Fruit fly (Drosophila melanogaster): Measurements from ENCODE around the gene SdhBL.

SdhBL gene

DNA sequence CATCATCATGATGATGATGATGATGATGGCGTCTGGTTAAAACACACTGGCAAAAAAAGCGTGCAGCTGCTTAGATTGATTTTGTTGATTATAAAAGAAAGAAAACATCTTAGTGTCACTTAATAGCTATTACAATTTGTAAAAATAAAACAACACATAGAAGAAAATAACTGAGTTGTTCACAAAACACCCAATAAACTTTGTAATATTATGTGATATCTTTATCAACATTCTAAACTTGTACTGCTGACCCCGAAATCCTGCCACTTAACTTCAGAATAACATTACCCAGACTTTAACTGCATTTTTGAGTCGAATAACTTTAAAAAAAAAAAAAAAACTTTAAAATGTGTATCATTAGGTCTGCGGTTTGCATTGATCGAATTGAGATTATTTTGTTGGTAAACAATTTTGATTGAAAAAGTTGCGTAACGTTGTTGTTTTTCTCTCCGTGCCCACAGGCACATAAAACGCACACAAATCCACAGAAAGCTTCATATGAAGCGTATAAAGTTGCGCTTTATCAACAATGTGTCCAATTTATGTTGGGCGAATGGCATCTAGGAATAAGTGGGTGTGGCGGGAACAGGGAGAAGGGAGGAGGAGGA, 25.3 kb downstream of the SdhBL start (continued):
- TF ChIP-seq CG15011 (GFP tag; optimal IDR thresholded peaks at IDR 0.05) (no peak), H15 (GFP tag; IDR thresholded peaks at IDR 0.05) (no peak), CG6791 (GFP tag; IDR thresholded peaks at IDR 0.05; ENCODE audit: partially characterized antibody) (no peak), CG17612 (GFP tag; IDR thresholded peaks at IDR 0.05) (no peak), CG42726 (GFP tag; IDR thresholded peaks at IDR 0.05; ENCODE audit: partially characterized antibody) (no peak), Xrp1 (GFP tag; IDR thresholded peaks at IDR 0.05) (0 out of 2 replicates have a peak, but pooled peaks have one; percentile 11), chinmo (GFP tag; IDR thresholded peaks at IDR 0.05; ENCODE audit: partially characterized antibody) (no peak), CG3847 (GFP tag; IDR thresholded peaks at IDR 0.05) (no peak), bsh (GFP tag; optimal IDR thresholded peaks at IDR 0.05) (peak in 1 of 2 experiments; percentile 23), Taf1 (GFP tag; IDR thresholded peaks at IDR 0.05) (no peak), gsb (GFP tag; IDR thresholded peaks at IDR 0.05) (no peak), CG10979 (tag; optimal IDR thresholded peaks at IDR 0.05) (peak; percentile 4), luna (GFP tag; optimal IDR thresholded peaks at IDR 0.05) (no peak), nmo (GFP tag; optimal IDR thresholded peaks at IDR 0.05) (peak; percentile 18), CG10543 (GFP tag; optimal IDR thresholded peaks at IDR 0.05) (no peak), da (GFP tag; optimal IDR thresholded peaks at IDR 0.05) (no peak), salm (tag; optimal IDR thresholded peaks at IDR 0.05) (no peak), maf-S (GFP tag; optimal IDR thresholded peaks at IDR 0.05) (no peak), CG11456 (GFP tag; IDR thresholded peaks at IDR 0.05) (no peak), ken (GFP tag; IDR thresholded peaks at IDR 0.05) (no peak), CG17912 (GFP tag; optimal IDR thresholded peaks at IDR 0.05) (no peak), phol (tag; optimal IDR thresholded peaks at IDR 0.05) (peak; percentile 24), CG3726 (GFP tag; IDR thresholded peaks at IDR 0.05) (no peak), dmrt99B (tag; optimal IDR thresholded peaks at IDR 0.05) (peak; percentile 12), CG17802 (tag; optimal IDR thresholded peaks at IDR 0.05) (no peak), gt (GFP tag; IDR thresholded peaks at IDR 0.05) (no peak), CG15514 (GFP tag; optimal IDR thresholded peaks at IDR 0.05) (no peak), eve (GFP tag; optimal IDR thresholded peaks at IDR 0.05) (peak in 1 of 2 experiments; percentile 70), tio (GFP tag; optimal IDR thresholded peaks at IDR 0.05) (peak; percentile 23), Blimp-1 (GFP tag; optimal IDR thresholded peaks at IDR 0.05) (peak; percentile 24), Abd-B (GFP tag; optimal IDR thresholded peaks at IDR 0.05) (no peak), CG14710 (tag; optimal IDR thresholded peaks at IDR 0.05) (peak; percentile 2), CG9727 (GFP tag; optimal IDR thresholded peaks at IDR 0.05) (no peak), CG6813 (GFP tag; optimal IDR thresholded peaks at IDR 0.05) (no peak), Sox100B (GFP tag; optimal IDR thresholded peaks at IDR 0.05) (peak; percentile 25), wek (GFP tag; optimal IDR thresholded peaks at IDR 0.05) (no peak), Hr51 (GFP tag; optimal IDR thresholded peaks at IDR 0.05) (peak in 1 of 2 experiments; percentile 3), CG2712 (tag; optimal IDR thresholded peaks at IDR 0.05) (peak; percentile 28)

DNA sequence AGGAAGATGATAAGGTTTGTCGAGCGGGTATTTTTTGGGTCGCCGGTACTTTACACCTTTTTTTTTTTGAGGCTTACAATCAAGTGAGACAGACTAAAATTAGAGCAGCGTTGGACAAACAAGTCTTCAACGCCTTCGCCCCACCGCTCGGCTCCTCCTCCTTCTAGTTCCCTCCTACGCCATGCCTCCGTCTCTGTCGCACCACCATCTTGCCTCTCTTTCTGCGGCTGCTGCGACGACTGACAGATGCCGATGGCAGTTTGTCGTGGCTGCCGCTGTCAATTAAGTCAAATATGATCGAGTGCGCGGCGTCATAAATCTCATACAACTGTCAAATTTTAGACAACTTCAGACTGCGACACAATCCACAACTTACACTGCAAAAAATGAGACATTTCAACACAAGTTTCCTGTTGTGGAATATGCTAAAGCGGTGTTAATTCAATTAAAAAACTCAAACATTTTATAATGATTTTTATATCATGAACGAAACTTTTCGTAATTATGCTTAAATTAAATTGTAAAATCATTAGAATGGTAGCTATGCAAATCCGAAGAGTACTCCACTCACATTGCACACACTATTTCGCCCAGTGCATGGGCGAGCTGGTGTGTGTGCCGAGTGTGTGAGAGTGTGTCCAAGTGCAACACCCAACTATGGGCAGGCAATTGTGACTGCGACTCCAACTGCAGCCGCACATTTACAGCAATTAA, 26.6 kb downstream of the SdhBL start:
- TF ChIP-seq Dfd (GFP tag; optimal IDR thresholded peaks at IDR 0.05) (no peak), sim (GFP tag; IDR thresholded peaks at IDR 0.05) (0 out of 2 replicates have a peak, but pooled peaks have one; percentile 35), Hmx (GFP tag; optimal IDR thresholded peaks at IDR 0.05) (no peak), Doc2 (GFP tag; IDR thresholded peaks at IDR 0.05) (no peak), run (tag; optimal IDR thresholded peaks at IDR 0.05) (no peak), Atf3 (GFP tag; optimal IDR thresholded peaks at IDR 0.05) (peak; percentile 6), CG6854 (GFP tag; optimal IDR thresholded peaks at IDR 0.05) (no peak), Bdp1 (GFP tag; optimal IDR thresholded peaks at IDR 0.05) (no peak), cas (GFP tag; IDR thresholded peaks at IDR 0.05) (no peak), croc (GFP tag; conservative IDR thresholded peaks at IDR 0.05) (peak; percentile 26; the same call in 1 of the 3 replicates), jigr1 (GFP tag; IDR thresholded peaks at IDR 0.05) (no peak), CG7928 (GFP tag; optimal IDR thresholded peaks at IDR 0.05) (no peak), Kr (GFP tag; optimal IDR thresholded peaks at IDR 0.05) (no peak)

Measured in whole organism, embryonic.